4 worm cellular contexts compared by ENCODE assay signal in genomic region chrV:10719833-10720170, ce11.
TF ChIP-seq lines count a peak whose summit lies in the region.

No protein-coding gene starts in this region.

TF ChIP-seq in whole organism, L1 larva, 84 proteins besides CTCF, POLR2A, EP300 and RAD21 (continued from another document and continues in another):
- TF ChIP-seq nhr-90 (tag; optimal IDR thresholded peaks at IDR 0.05; lab: Kevin White, UChicago; ENCODE audit: poor library complexity): peak; percentile 76
- no peak for TF ChIP-seq efl-3 (GFP tag; optimal IDR thresholded peaks at IDR 0.05; lab: Kevin White, UChicago)
- no peak for TF ChIP-seq ztf-11 (tag; optimal IDR thresholded peaks at IDR 0.05; lab: Kevin White, UChicago)
- no peak for TF ChIP-seq tlp-1 (tag; optimal IDR thresholded peaks at IDR 0.05; lab: Kevin White, UChicago)
- peak; percentile 29 to 63 (median 30) for TF ChIP-seq dpl-1 (GFP tag; optimal IDR thresholded peaks at IDR 0.05; lab: Kevin White, UChicago)
- no peak for TF ChIP-seq pag-3 (tag; optimal IDR thresholded peaks at IDR 0.05; lab: Kevin White, UChicago; ENCODE audit: borderline replicate concordance, insufficient read depth)
- TF ChIP-seq ceh-63 (GFP tag; optimal IDR thresholded peaks at IDR 0.05; lab: Kevin White, UChicago): no peak
- TF ChIP-seq sox-4 (tag; optimal IDR thresholded peaks at IDR 0.05; lab: Kevin White, UChicago): peak; percentile 72
- no peak for TF ChIP-seq ceh-82 (tag; optimal IDR thresholded peaks at IDR 0.05; lab: Kevin White, UChicago)
- no peak for TF ChIP-seq nhr-76 (tag; optimal IDR thresholded peaks at IDR 0.05; lab: Kevin White, UChicago)
- TF ChIP-seq fkh-8 (tag; optimal IDR thresholded peaks at IDR 0.05; lab: Kevin White, UChicago): peak; percentile 42
- TF ChIP-seq hpl-2 (GFP tag; optimal IDR thresholded peaks at IDR 0.05; lab: Kevin White, UChicago): peak; percentile 59
- peak; percentile 59 for TF ChIP-seq mep-1 (tag; optimal IDR thresholded peaks at IDR 0.05; lab: Kevin White, UChicago)
- peak; percentile 64 for TF ChIP-seq irx-1 (tag; optimal IDR thresholded peaks at IDR 0.05; lab: Kevin White, UChicago)
- TF ChIP-seq nhr-77 (tag; optimal IDR thresholded peaks at IDR 0.05; lab: Kevin White, UChicago): no peak
- peak; percentile 20 for TF ChIP-seq lin-39 (tag; optimal IDR thresholded peaks at IDR 0.05; lab: Kevin White, UChicago)
- TF ChIP-seq snpc-4 (tag; optimal IDR thresholded peaks at IDR 0.05; lab: Kevin White, UChicago): peak; percentile 66
- peak; percentile 72 for TF ChIP-seq rnt-1 (tag; optimal IDR thresholded peaks at IDR 0.05; lab: Kevin White, UChicago)
- TF ChIP-seq egl-27 (tag; optimal IDR thresholded peaks at IDR 0.05; lab: Kevin White, UChicago): no peak
- peak; percentile 76 for TF ChIP-seq pax-3 (tag; optimal IDR thresholded peaks at IDR 0.05; lab: Kevin White, UChicago)
- peak; percentile 99 for TF ChIP-seq nhr-85 (tag; lab: Kevin White, UChicago)
- peak; percentile 92 for TF ChIP-seq nhr-71 (tag; optimal IDR thresholded peaks at IDR 0.05; lab: Kevin White, UChicago)
- peak; percentile 51 for TF ChIP-seq xbp-1 (tag; optimal IDR thresholded peaks at IDR 0.05; lab: Kevin White, UChicago)
- TF ChIP-seq isw-1 (GFP tag; IDR thresholded peaks at IDR 0.05; lab: Robert Waterston, UW): no peak
- no peak for TF ChIP-seq unc-30 (tag; optimal IDR thresholded peaks at IDR 0.05; lab: Kevin White, UChicago)
- peak; percentile 71 for TF ChIP-seq vab-15 (tag; optimal IDR thresholded peaks at IDR 0.05; lab: Kevin White, UChicago)
- TF ChIP-seq nhr-11 (tag; optimal IDR thresholded peaks at IDR 0.05; lab: Kevin White, UChicago): peak; percentile 28
- TF ChIP-seq tbx-2 (tag; optimal IDR thresholded peaks at IDR 0.05; lab: Kevin White, UChicago): peak; percentile 84
- no peak for TF ChIP-seq unc-62 (GFP tag; optimal IDR thresholded peaks at IDR 0.05; lab: Kevin White, UChicago)
- TF ChIP-seq aha-1 (tag; optimal IDR thresholded peaks at IDR 0.05; lab: Kevin White, UChicago): peak; percentile 32
- TF ChIP-seq hlh-17 (GFP tag; optimal IDR thresholded peaks at IDR 0.05; lab: Kevin White, UChicago; ENCODE audit: borderline replicate concordance): no peak
- peak in 2 of 6 experiments; percentile 88 to 89 for TF ChIP-seq elt-3 (tag; optimal IDR thresholded peaks at IDR 0.05; lab: Kevin White, UChicago)
- no peak for TF ChIP-seq nhr-237 (tag; optimal IDR thresholded peaks at IDR 0.05; lab: Kevin White, UChicago)

TF ChIP-seq in whole organism, L2 larva, 48 proteins besides CTCF, POLR2A, EP300 and RAD21 (continued from another document):
- TF ChIP-seq skn-1 (tag; optimal IDR thresholded peaks at IDR 0.05; lab: Kevin White, UChicago) (peak; percentile 9), unc-55 (GFP tag; optimal IDR thresholded peaks at IDR 0.05; lab: Kevin White, UChicago) (no peak), mbf-1 (tag; optimal IDR thresholded peaks at IDR 0.05; lab: Kevin White, UChicago) (no peak), nhr-237 (tag; optimal IDR thresholded peaks at IDR 0.05; lab: Kevin White, UChicago) (no peak), unc-39 (tag; optimal IDR thresholded peaks at IDR 0.05; lab: Kevin White, UChicago) (no peak), snpc-4 (tag; optimal IDR thresholded peaks at IDR 0.05; lab: Kevin White, UChicago) (no peak), F13H6.1 (tag; optimal IDR thresholded peaks at IDR 0.05; lab: Kevin White, UChicago) (peak; percentile 49), mdl-1 (tag; optimal IDR thresholded peaks at IDR 0.05; lab: Kevin White, UChicago) (peak in 1 of 2 experiments; percentile 76), dmd-4 (tag; optimal IDR thresholded peaks at IDR 0.05; lab: Kevin White, UChicago) (no peak)

TF ChIP-seq in whole organism, L3 larva, 47 proteins besides CTCF, POLR2A, EP300 and RAD21 (continued from another document):
- TF ChIP-seq nhr-67 (tag; optimal IDR thresholded peaks at IDR 0.05; lab: Kevin White, UChicago): no peak
- TF ChIP-seq ceh-28 (tag; optimal IDR thresholded peaks at IDR 0.05; lab: Kevin White, UChicago): no peak
- no peak for TF ChIP-seq nhr-12 (tag; optimal IDR thresholded peaks at IDR 0.05; lab: Kevin White, UChicago)
- TF ChIP-seq ztf-11 (tag; optimal IDR thresholded peaks at IDR 0.05; lab: Kevin White, UChicago): no peak
- TF ChIP-seq lin-39 (tag; optimal IDR thresholded peaks at IDR 0.05; lab: Kevin White, UChicago): peak; percentile 48

TF ChIP-seq in whole organism, L4 larva, 104 proteins besides CTCF, POLR2A, EP300 and RAD21 (continued from another document):
- no peak for TF ChIP-seq mxl-2 (GFP tag; conservative IDR thresholded peaks at IDR 0.05; lab: Robert Waterston, UW)
- no peak for TF ChIP-seq zip-2 (tag; optimal IDR thresholded peaks at IDR 0.05; lab: Kevin White, UChicago)
- TF ChIP-seq nhr-76 (tag; optimal IDR thresholded peaks at IDR 0.05; lab: Kevin White, UChicago): no peak
- TF ChIP-seq dpl-1 (GFP tag; optimal IDR thresholded peaks at IDR 0.05; lab: Kevin White, UChicago): peak; percentile 22
- no peak for TF ChIP-seq nhr-42 (GFP tag; IDR thresholded peaks at IDR 0.05; lab: Robert Waterston, UW)
- peak; percentile 62 for TF ChIP-seq mxl-3 (GFP tag; optimal IDR thresholded peaks at IDR 0.05; lab: Kevin White, UChicago)
- TF ChIP-seq fos-1 (tag; optimal IDR thresholded peaks at IDR 0.05; lab: Kevin White, UChicago): peak; percentile 45
- TF ChIP-seq nhr-48 (tag; optimal IDR thresholded peaks at IDR 0.05; lab: Kevin White, UChicago): no peak
- no peak for TF ChIP-seq mdt-29 (GFP tag; IDR thresholded peaks at IDR 0.05; lab: Robert Waterston, UW)
- TF ChIP-seq lin-1 (GFP tag; IDR thresholded peaks at IDR 0.05; lab: Robert Waterston, UW): peak; percentile 40; the same call in 1 of the 2 replicates
- TF ChIP-seq lsy-2 (tag; optimal IDR thresholded peaks at IDR 0.05; lab: Kevin White, UChicago): peak in 1 of 2 experiments; percentile 48
- TF ChIP-seq hlh-11 (tag; optimal IDR thresholded peaks at IDR 0.05; lab: Kevin White, UChicago): peak; percentile 84
- TF ChIP-seq nhr-237 (tag; optimal IDR thresholded peaks at IDR 0.05; lab: Kevin White, UChicago): no peak
- TF ChIP-seq R02D3.7 (tag; optimal IDR thresholded peaks at IDR 0.05; lab: Kevin White, UChicago): no peak
